Worm (Caenorhabditis elegans): ENCODE measurements around the gene C16C4.18.

DNA sequence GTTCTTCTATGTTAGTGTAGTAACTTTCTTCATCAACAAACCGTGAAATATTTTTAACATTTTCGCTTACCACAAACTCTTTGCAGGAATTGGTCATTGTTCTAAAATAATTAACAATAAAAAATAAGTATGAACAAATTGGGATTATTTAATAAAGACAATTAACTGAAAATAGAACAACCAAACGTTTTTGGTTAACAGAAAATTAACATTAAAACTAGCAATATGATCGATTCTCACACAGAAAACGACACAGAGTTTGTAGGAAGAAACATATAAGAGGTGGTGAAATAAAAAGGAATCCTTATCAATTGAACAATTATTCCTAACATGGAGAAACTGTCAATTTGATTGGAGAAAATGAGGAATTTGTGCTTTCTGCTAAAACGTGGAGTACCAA lies 17.5 kb upstream of the C16C4.18 start, which contains the start of gene math-16:
- TF ChIP-seq unc-62 (GFP tag; optimal IDR thresholded peaks at IDR 0.05) (no peak), lin-35 (GFP tag; optimal IDR thresholded peaks at IDR 0.05) (no peak), ztf-11 (tag; optimal IDR thresholded peaks at IDR 0.05) (no peak), nhr-11 (tag; optimal IDR thresholded peaks at IDR 0.05) (no peak), ceh-88 (GFP tag; IDR thresholded peaks at IDR 0.05) (no peak), nhr-20 (tag; optimal IDR thresholded peaks at IDR 0.05) (no peak), unc-130 (tag; optimal IDR thresholded peaks at IDR 0.05) (no peak), nhr-12 (tag; optimal IDR thresholded peaks at IDR 0.05) (no peak), dpl-1 (GFP tag; optimal IDR thresholded peaks at IDR 0.05) (no peak), lin-39 (tag; optimal IDR thresholded peaks at IDR 0.05) (no peak), pqm-1 (tag; optimal IDR thresholded peaks at IDR 0.05) (no peak), unc-86 (tag; optimal IDR thresholded peaks at IDR 0.05) (no peak), lsy-2 (tag; optimal IDR thresholded peaks at IDR 0.05) (no peak), nhr-237 (tag; optimal IDR thresholded peaks at IDR 0.05) (no peak)
